Fruit fly (Drosophila melanogaster) whole organism, embryonic: Measurements from ENCODE around the gene Targ1.

Experiments
- Atf6 ChIP-seq: fragments of 200-800 bp; sonication (Bioruptor generic); IDR thresholded peaks from 2 replicates; pipeline ENCODE4 v1.3.6; 2022; ENCODE audit warnings: missing biosample characterization, missing genetic modification characterization
- CG1233 ChIP-seq: fragments of 200-800 bp; sonication (Bioruptor generic); optimal IDR thresholded peaks from 4 replicates; lab custom pipeline; 2018; ENCODE audit warnings: missing biosample characterization, mild to moderate bottlenecking, missing genetic modification characterization
- CG13123 ChIP-seq: fragments of 200-800 bp; sonication (Bioruptor generic); optimal IDR thresholded peaks from 2 replicates; lab custom pipeline; 2016; ENCODE audit warnings: missing biosample characterization, missing genetic modification characterization
- CG13296 ChIP-seq: fragments of 200-800 bp; sonication (Bioruptor generic); optimal IDR thresholded peaks from 3 replicates; lab custom pipeline; 2018; ENCODE audit warnings: missing biosample characterization, mild to moderate bottlenecking, missing genetic modification characterization
- CG13894 ChIP-seq: fragments of 200-800 bp; sonication (Bioruptor generic); optimal IDR thresholded peaks from 3 replicates; lab custom pipeline; 2018; ENCODE audit warnings: missing biosample characterization, mild to moderate bottlenecking, missing genetic modification characterization, moderate library complexity
- CG14441 ChIP-seq: fragments of 200-800 bp; sonication (Bioruptor generic); IDR thresholded peaks from 2 replicates; pipeline ENCODE4 v1.3.6; 2022; ENCODE audit warnings: missing biosample characterization, missing genetic modification characterization
- CG15696 ChIP-seq: fragments of 200-800 bp; sonication (Bioruptor generic); optimal IDR thresholded peaks from 2 replicates; lab custom pipeline; 2019; ENCODE audit warnings: missing biosample characterization, mild to moderate bottlenecking, missing genetic modification characterization, moderate library complexity
- CG17361 ChIP-seq: fragments of 200-800 bp; sonication (Bioruptor generic); IDR thresholded peaks from 3 replicates; pipeline ENCODE4 v1.3.6; 2022; ENCODE audit warnings: missing biosample characterization, missing genetic modification characterization
- CG18599 ChIP-seq: fragments of 200-800 bp; sonication (Bioruptor generic); optimal IDR thresholded peaks from 3 replicates; lab custom pipeline; 2017; ENCODE audit warnings: missing biosample characterization, missing genetic modification characterization, mild to moderate bottlenecking, moderate library complexity, missing genetic modification reagents
- CG2120 ChIP-seq: fragments of 200-800 bp; sonication (Bioruptor generic); optimal IDR thresholded peaks from 3 replicates; lab custom pipeline; 2016; ENCODE audit warnings: missing biosample characterization, missing genetic modification characterization
- CG31224 ChIP-seq: fragments of 200-800 bp; sonication (Bioruptor generic); IDR thresholded peaks from 2 replicates; pipeline ENCODE4 v1.3.6; 2022; ENCODE audit warnings: missing biosample characterization, missing genetic modification characterization
- CG32532 ChIP-seq: fragments of 200-800 bp; sonication (Bioruptor generic); IDR thresholded peaks from 2 replicates; pipeline ENCODE4 v1.3.6; 2022; ENCODE audit warnings: missing biosample characterization, missing genetic modification characterization
- CG34376 ChIP-seq: fragments of 200-800 bp; sonication (Bioruptor generic); optimal IDR thresholded peaks from 2 replicates; lab custom pipeline; 2018; ENCODE audit warnings: missing biosample characterization, mild to moderate bottlenecking, missing genetic modification characterization
- CG34422 ChIP-seq: fragments of 200-800 bp; sonication (Bioruptor generic); IDR thresholded peaks from 3 replicates; pipeline ENCODE4 v1.3.6; 2022; ENCODE audit warnings: missing biosample characterization, missing genetic modification characterization
- CG42726 ChIP-seq: fragments of 200-800 bp; sonication (Bioruptor generic); IDR thresholded peaks from 2 replicates; pipeline ENCODE4 v1.3.6; 2022; ENCODE audit warnings: missing biosample characterization, missing genetic modification characterization; ENCODE audit not compliant: partially characterized antibody
- CG4328 ChIP-seq: fragments of 200-800 bp; sonication (Bioruptor generic); optimal IDR thresholded peaks from 3 replicates; lab custom pipeline; 2017; ENCODE audit warnings: missing biosample characterization, missing genetic modification reagents, missing genetic modification characterization
- CG6765 ChIP-seq: fragments of 200-800 bp; sonication (Bioruptor generic); optimal IDR thresholded peaks from 3 replicates; lab custom pipeline; 2017; ENCODE audit warnings: missing biosample characterization, mild to moderate bottlenecking, missing genetic modification characterization
- CG9932 ChIP-seq: fragments of 200-800 bp; sonication (Bioruptor generic); IDR thresholded peaks from 2 replicates; pipeline ENCODE4 v1.3.6; 2022; ENCODE audit warnings: missing biosample characterization, missing genetic modification characterization
- Dbx ChIP-seq: fragments of 200-800 bp; sonication (Bioruptor generic); IDR thresholded peaks from 3 replicates; pipeline ENCODE4 v1.3.6; 2022; ENCODE audit warnings: missing biosample characterization, missing genetic modification characterization
- Deaf1 ChIP-seq: fragments of 200-800 bp; optimal IDR thresholded peaks from 3 replicates; lab custom pipeline; 2019; ENCODE audit warnings: missing biosample characterization, mild to moderate bottlenecking, missing genetic modification characterization, moderate library complexity
- Ets65A ChIP-seq: fragments of 200-800 bp; sonication (Bioruptor generic); peaks from one replicate; lab custom pipeline; 2016; ENCODE audit warnings: missing biosample characterization, missing genetic modification characterization
- Fer2 ChIP-seq: fragments of 200-800 bp; sonication (Bioruptor generic); optimal IDR thresholded peaks from 2 replicates; lab custom pipeline; 2018; ENCODE audit warnings: missing biosample characterization, mild to moderate bottlenecking, missing genetic modification characterization, moderate library complexity
- Hmr ChIP-seq: fragments of 200-800 bp; sonication (Bioruptor generic); optimal IDR thresholded peaks from 3 replicates; lab custom pipeline; 2017; ENCODE audit warnings: mild to moderate bottlenecking, missing biosample characterization, missing genetic modification reagents, missing genetic modification characterization
- Lim3 ChIP-seq: fragments of 200-800 bp; sonication (Bioruptor generic); IDR thresholded peaks from 2 replicates; pipeline ENCODE4 v1.3.6; 2022; ENCODE audit warnings: missing biosample characterization, missing genetic modification characterization
- NC2β ChIP-seq: fragments of 200-800 bp; sonication (Bioruptor generic); optimal IDR thresholded peaks from 2 replicates; lab custom pipeline; 2016; ENCODE audit warnings: missing biosample characterization, missing genetic modification characterization
- NFAT ChIP-seq: fragments of 200-800 bp; sonication (Bioruptor generic); IDR thresholded peaks from 2 replicates; pipeline ENCODE4 v1.3.6; 2022; ENCODE audit warnings: missing biosample characterization, missing genetic modification characterization
- Nf-YB ChIP-seq: fragments of 200-800 bp; sonication (Bioruptor generic); optimal IDR thresholded peaks from 3 replicates; lab custom pipeline; 2019; ENCODE audit warnings: missing biosample characterization, mild to moderate bottlenecking, missing genetic modification characterization, moderate library complexity
- Oaz ChIP-seq: fragments of 200-800 bp; sonication (Bioruptor generic); IDR thresholded peaks from 2 replicates; pipeline ENCODE4 v1.3.6; 2022; ENCODE audit warnings: missing biosample characterization, missing genetic modification characterization
- Opbp ChIP-seq: fragments of 200-800 bp; sonication (Bioruptor generic); IDR thresholded peaks from 3 replicates; pipeline ENCODE4 v1.3.6; 2022; ENCODE audit warnings: missing biosample characterization, missing genetic modification characterization; ENCODE audit not compliant: partially characterized antibody
- Rfx ChIP-seq: fragments of 200-800 bp; sonication (Bioruptor generic); IDR thresholded peaks from 2 replicates; pipeline ENCODE4 v1.3.6; 2022; ENCODE audit warnings: missing biosample characterization, missing genetic modification characterization
- Xrp1 ChIP-seq: fragments of 200-800 bp; sonication (Bioruptor generic); IDR thresholded peaks from 2 replicates; pipeline ENCODE4 v1.3.6; 2022; ENCODE audit warnings: missing biosample characterization, missing genetic modification characterization
- abd-A ChIP-seq: fragments of 200-800 bp; sonication (Bioruptor generic); optimal IDR thresholded peaks from 3 replicates; lab custom pipeline; 2019; ENCODE audit warnings: missing biosample characterization, mild to moderate bottlenecking, missing genetic modification characterization, moderate library complexity
- cg ChIP-seq: fragments of 200-800 bp; sonication (Bioruptor generic); optimal IDR thresholded peaks from 3 replicates; lab custom pipeline; 2019; ENCODE audit warnings: missing biosample characterization, mild to moderate bottlenecking, missing genetic modification characterization, moderate library complexity
- corto ChIP-seq: fragments of 200-800 bp; sonication (Bioruptor generic); optimal IDR thresholded peaks from 2 replicates; lab custom pipeline; 2016; ENCODE audit warnings: missing biosample characterization, mild to moderate bottlenecking, missing genetic modification characterization, moderate library complexity
- exex ChIP-seq: fragments of 200-800 bp; sonication (Bioruptor generic); optimal IDR thresholded peaks from 4 replicates; lab custom pipeline; 2018; ENCODE audit warnings: missing biosample characterization, mild to moderate bottlenecking, missing genetic modification characterization, moderate library complexity
- ftz-f1 ChIP-seq: fragments of 200-800 bp; sonication (Bioruptor generic); optimal IDR thresholded peaks from 2 replicates; lab custom pipeline; 2016; ENCODE audit warnings: missing biosample characterization, missing genetic modification characterization
- gem ChIP-seq: fragments of 200-800 bp; sonication (Bioruptor generic); optimal IDR thresholded peaks from 2 replicates; lab custom pipeline; 2019; ENCODE audit warnings: missing biosample characterization, mild to moderate bottlenecking, missing genetic modification characterization, moderate library complexity
- jing ChIP-seq: fragments of 200-800 bp; sonication (Bioruptor generic); optimal IDR thresholded peaks from 2 replicates; lab custom pipeline; 2018; ENCODE audit warnings: missing biosample characterization, mild to moderate bottlenecking, missing genetic modification characterization
- lab ChIP-seq: fragments of 200-800 bp; sonication (Bioruptor generic); optimal IDR thresholded peaks from 3 replicates; lab custom pipeline; 2017; ENCODE audit warnings: missing biosample characterization, missing genetic modification characterization, mild to moderate bottlenecking, moderate library complexity, missing genetic modification reagents
- mirr ChIP-seq: fragments of 200-800 bp; sonication (Bioruptor generic); optimal IDR thresholded peaks from 3 replicates; lab custom pipeline; 2018; ENCODE audit warnings: missing biosample characterization, mild to moderate bottlenecking, missing genetic modification characterization
- pho ChIP-seq: fragments of 200-800 bp; sonication (Bioruptor generic); optimal IDR thresholded peaks from 2 replicates; lab custom pipeline; 2016; ENCODE audit warnings: missing biosample characterization, missing genetic modification characterization
- rib ChIP-seq: fragments of 200-800 bp; sonication (Bioruptor generic); IDR thresholded peaks from 2 replicates; pipeline ENCODE4 v1.3.6; 2022; ENCODE audit warnings: missing biosample characterization, missing genetic modification characterization
- schlank ChIP-seq: fragments of 200-800 bp; sonication (Bioruptor generic); optimal IDR thresholded peaks from 2 replicates; lab custom pipeline; 2018; ENCODE audit warnings: missing biosample characterization, mild to moderate bottlenecking, missing genetic modification characterization
- tin ChIP-seq: fragments of 200-800 bp; sonication (Bioruptor generic); optimal IDR thresholded peaks from 3 replicates; lab custom pipeline; 2016; ENCODE audit warnings: missing biosample characterization, missing genetic modification characterization
- twi ChIP-seq: fragments of 200-800 bp; optimal IDR thresholded peaks from 2 replicates; lab custom pipeline; 2019; ENCODE audit warnings: missing biosample characterization, mild to moderate bottlenecking, missing genetic modification characterization, moderate library complexity
- unc-4 ChIP-seq: fragments of 200-800 bp; sonication (Bioruptor generic); IDR thresholded peaks from 2 replicates; pipeline ENCODE4 v1.3.6; 2022; ENCODE audit warnings: missing biosample characterization, missing genetic modification characterization; ENCODE audit not compliant: partially characterized antibody
- zen ChIP-seq: fragments of 200-800 bp; sonication (Bioruptor generic); optimal IDR thresholded peaks from 3 replicates; lab custom pipeline; 2018; ENCODE audit warnings: missing biosample characterization, mild to moderate bottlenecking, missing genetic modification characterization, moderate library complexity

Gene Targ1

dm6 chr3L:21205496-21205824 lies 2.8 kb upstream of the Targ1 start (continued):
- TF ChIP-seq CG9932 (GFP tag; lab: Robert Waterston, UW) (peak; percentile 39; the same call in 1 of the 2 replicates), CG42726 (GFP tag; lab: Robert Waterston, UW) (peak; percentile 52; the same call in 1 of the 2 replicates), Oaz (GFP tag; lab: Robert Waterston, UW) (no peak), Deaf1 (tag; lab: Kevin White, UChicago) (peak; percentile 28), Rfx (GFP tag; lab: Robert Waterston, UW) (peak; percentile 47; the same call in 1 of the 2 replicates), Atf6 (peak; percentile 45), CG14441 (GFP tag; lab: Robert Waterston, UW) (0 out of 2 replicates have a peak, but pooled peaks have one; percentile 10), CG13296 (no peak), CG34422 (0 out of 3 replicates have a peak, but pooled peaks have one; percentile 13), Ets65A (GFP tag; lab: Kevin White, UChicago) (peak; percentile 42), NC2β (GFP tag; lab: Kevin White, UChicago) (no peak), Opbp (no peak), CG6765 (GFP tag; lab: Kevin White, UChicago) (no peak), gem (tag; lab: Kevin White, UChicago) (no peak), NFAT (GFP tag; lab: Robert Waterston, UW) (peak; percentile 50; the same call in 1 of the 2 replicates), unc-4 (0 out of 2 replicates have a peak, but pooled peaks have one; percentile 7)

dm6 chr3L:21204581-21205495 lies 2.2 kb upstream of the Targ1 start:
- TF ChIP-seq Hmr (GFP tag; lab: Kevin White, UChicago) (peak; percentile 61), Lim3 (peak; percentile 17; the same call in 1 of the 2 replicates), abd-A (tag; lab: Kevin White, UChicago) (peak; percentile 85), Fer2 (tag; lab: Kevin White, UChicago) (peak; percentile 17), CG13123 (GFP tag; lab: Kevin White, UChicago) (no peak), jing (GFP tag; lab: Kevin White, UChicago) (no peak), zen (no peak), Dbx (peak; percentile 6; the same call in 1 of the 3 replicates), CG4328 (peak; percentile 26), CG15696 (tag; lab: Kevin White, UChicago) (peak; percentile 46), CG13894 (tag; lab: Kevin White, UChicago) (peak; percentile 98), CG2120 (GFP tag; lab: Kevin White, UChicago) (peak; percentile 47), exex (tag; lab: Kevin White, UChicago) (peak; percentile 78), Rfx (GFP tag; lab: Robert Waterston, UW) (peak; percentile 32; the same call in 1 of the 2 replicates), Nf-YB (GFP tag; lab: Kevin White, UChicago) (no peak), Xrp1 (GFP tag; lab: Robert Waterston, UW) (no peak), mirr (GFP tag; lab: Kevin White, UChicago) (peak; percentile 39), CG34376 (GFP tag; lab: Kevin White, UChicago) (peak; percentile 77), cg (peak; percentile 43), CG17361 (GFP tag; lab: Robert Waterston, UW) (0 out of 3 replicates have a peak, but pooled peaks have one; percentile 37), pho (peak; percentile 38), CG32532 (peak; percentile 35; the same call in 1 of the 2 replicates), CG18599 (GFP tag; lab: Kevin White, UChicago) (peak; percentile 49), lab (GFP tag; lab: Kevin White, UChicago) (peak; percentile 48), schlank (tag; lab: Kevin White, UChicago) (no peak), tin (GFP tag; lab: Kevin White, UChicago) (no peak), CG31224 (GFP tag; lab: Robert Waterston, UW) (peak; percentile 55), CG1233 (GFP tag; lab: Kevin White, UChicago) (peak; percentile 5), ftz-f1 (peak; percentile 72), twi (no peak), corto (GFP tag; lab: Kevin White, UChicago) (no peak), rib (GFP tag; lab: Robert Waterston, UW) (peak; percentile 78; the same call in 1 of the 2 replicates), gem (tag; lab: Kevin White, UChicago) (peak; percentile 32)
